Fruit fly (Drosophila melanogaster) whole organism, wandering third instar larva: Measurements from ENCODE around the gene CG6785.

Experiments used
- Abd-B ChIP-seq: fragments of >200 bp; optimal IDR thresholded peaks from 2 replicates; lab custom pipeline; 2017; ENCODE audit warnings: missing biosample characterization, missing genetic modification characterization
- CG32264 ChIP-seq: fragments of 200-800 bp; sonication (Bioruptor generic); optimal IDR thresholded peaks from 2 replicates; lab custom pipeline; 2016; ENCODE audit warnings: missing biosample characterization, missing genetic modification characterization
- CG9705 ChIP-seq: fragments of 200-800 bp; sonication (Bioruptor generic); optimal IDR thresholded peaks from 2 replicates; lab custom pipeline; 2018; ENCODE audit warnings: missing biosample characterization, mild to moderate bottlenecking, missing genetic modification characterization
- CrebA ChIP-seq: fragments of 200-800 bp; sonication (Bioruptor generic); optimal IDR thresholded peaks from 2 replicates; lab custom pipeline; 2016; ENCODE audit warnings: missing biosample characterization, mild to moderate bottlenecking, missing genetic modification characterization, borderline replicate concordance
- Dfd ChIP-seq: fragments of >200 bp; optimal IDR thresholded peaks from 2 replicates; lab custom pipeline; 2017; ENCODE audit warnings: missing biosample characterization, missing genetic modification characterization
- Dif ChIP-seq: fragments of 200-275, 200-300 bp; sonication (Bioruptor generic); optimal IDR thresholded peaks from 2 replicates; lab custom pipeline; 2018; ENCODE audit warnings: missing biosample characterization, missing genetic modification characterization; ENCODE audit not compliant: partially characterized antibody
- GATAd ChIP-seq: sonication (Bioruptor generic); optimal IDR thresholded peaks from 2 replicates; lab custom pipeline; 2016; ENCODE audit warnings: missing biosample characterization, missing genetic modification characterization
- HLH106 ChIP-seq: fragments of 200-800 bp; optimal IDR thresholded peaks from 3 replicates; lab custom pipeline; 2019; ENCODE audit warnings: missing biosample characterization, mild to moderate bottlenecking, missing genetic modification characterization, moderate library complexity
- Hnf4 ChIP-seq: fragments of 200-800 bp; sonication (Bioruptor generic); optimal IDR thresholded peaks from 2 replicates; lab custom pipeline; 2016; ENCODE audit warnings: missing biosample characterization, mild to moderate bottlenecking, missing genetic modification characterization
- Hr78 ChIP-seq: fragments of >200 bp; optimal IDR thresholded peaks from 2 replicates; lab custom pipeline; 2017; ENCODE audit warnings: missing biosample characterization, missing genetic modification characterization
- Hr83 ChIP-seq: fragments of 200-300 bp; sonication (Bioruptor generic); optimal IDR thresholded peaks from 2 replicates; lab custom pipeline; 2016; ENCODE audit warnings: missing biosample characterization, mild to moderate bottlenecking, missing genetic modification characterization, moderate library complexity; ENCODE audit not compliant: poor library complexity, severe bottlenecking
- Jra ChIP-seq: sonication (Bioruptor generic); optimal IDR thresholded peaks from 2 replicates; lab custom pipeline; 2016; ENCODE audit warnings: missing biosample characterization, missing genetic modification characterization
- Mio ChIP-seq: sonication (Bioruptor generic); optimal IDR thresholded peaks from 2 replicates; lab custom pipeline; 2016; ENCODE audit warnings: missing biosample characterization, missing genetic modification characterization
- Myc ChIP-seq: fragments of >200 bp; optimal IDR thresholded peaks from 2 replicates; lab custom pipeline; 2017
- N ChIP-seq: fragments of >200 bp; optimal IDR thresholded peaks from 2 replicates; lab custom pipeline; 2018; ENCODE audit warnings: missing biosample characterization, missing external identifiers, missing genetic modification characterization
- OdsH ChIP-seq: fragments of 200-800 bp; sonication (Bioruptor generic); optimal IDR thresholded peaks from 2 replicates; lab custom pipeline; 2016; ENCODE audit warnings: missing biosample characterization, mild to moderate bottlenecking, missing genetic modification characterization
- Rel ChIP-seq, 2 experiments: fragments of 200-800 bp; sonication (Bioruptor generic) in 1 of 2; optimal IDR thresholded peaks; 2 replicates in 1 of 2; 3 replicates in 1 of 2; lab custom pipeline; 2016 to 2019; ENCODE audit warnings: mild to moderate bottlenecking in 2 of 2, missing biosample characterization in 2 of 2, missing genetic modification characterization in 2 of 2, moderate library complexity in 1 of 2
- Sp1 ChIP-seq: fragments of 200-800 bp; sonication (Bioruptor generic); optimal IDR thresholded peaks from 3 replicates; lab custom pipeline; 2019; ENCODE audit warnings: missing biosample characterization, mild to moderate bottlenecking, missing genetic modification characterization, moderate library complexity
- Vsx2 ChIP-seq: fragments of 200-300, 225-300 bp; sonication (Bioruptor generic); optimal IDR thresholded peaks from 2 replicates; lab custom pipeline; 2018; ENCODE audit warnings: missing biosample characterization, missing genetic modification characterization; ENCODE audit not compliant: partially characterized antibody
- br ChIP-seq: fragments of 200-800 bp; sonication (Bioruptor generic); optimal IDR thresholded peaks from 2 replicates; lab custom pipeline; 2016; ENCODE audit warnings: missing biosample characterization, missing genetic modification characterization
- brk ChIP-seq: fragments of 200-800 bp; sonication (Bioruptor generic); optimal IDR thresholded peaks from 2 replicates; lab custom pipeline; 2016; ENCODE audit warnings: missing biosample characterization, mild to moderate bottlenecking, missing genetic modification characterization
- dl ChIP-seq, 2 experiments: fragments of 175-275, 200-275 bp in 1 of 2; fragments of 200-275 bp in 1 of 2; sonication (Bioruptor generic); optimal IDR thresholded peaks; lab custom pipeline; 2018; ENCODE audit warnings: mild to moderate bottlenecking in 2 of 2, missing biosample characterization in 2 of 2, missing genetic modification characterization in 2 of 2, moderate library complexity in 2 of 2; ENCODE audit not compliant: partially characterized antibody in 2 of 2, insufficient read depth in 1 of 2
- dmrt93B ChIP-seq: fragments of 200-800 bp; sonication (Bioruptor generic); optimal IDR thresholded peaks from 2 replicates; lab custom pipeline; 2018; ENCODE audit warnings: missing biosample characterization, mild to moderate bottlenecking, missing genetic modification characterization
- dsf ChIP-seq: sonication (Bioruptor generic); optimal IDR thresholded peaks from 2 replicates; lab custom pipeline; 2016; ENCODE audit warnings: missing biosample characterization, missing genetic modification characterization, borderline replicate concordance
- ey ChIP-seq: fragments of 200-800 bp; sonication (Bioruptor generic); optimal IDR thresholded peaks from 2 replicates; lab custom pipeline; 2016; ENCODE audit warnings: missing biosample characterization, missing genetic modification characterization
- foxo ChIP-seq, 2 experiments: fragments of 200-800 bp; sonication (Bioruptor generic); optimal IDR thresholded peaks; 2 replicates in 1 of 2; 3 replicates in 1 of 2; lab custom pipeline; 2016 to 2017; ENCODE audit warnings: missing biosample characterization in 2 of 2, missing genetic modification characterization in 2 of 2
- fru ChIP-seq: fragments of 200-800 bp; sonication (Bioruptor generic); optimal IDR thresholded peaks from 3 replicates; lab custom pipeline; 2016; ENCODE audit warnings: missing biosample characterization, mild to moderate bottlenecking, missing genetic modification characterization
- h ChIP-seq: fragments of 200-800 bp; sonication (Bioruptor generic); optimal IDR thresholded peaks from 3 replicates; lab custom pipeline; 2016; ENCODE audit warnings: missing biosample characterization, mild to moderate bottlenecking, missing genetic modification characterization
- jim ChIP-seq: fragments of 175-275, 200-325 bp; sonication (Bioruptor generic); optimal IDR thresholded peaks from 2 replicates; lab custom pipeline; 2016; ENCODE audit warnings: missing biosample characterization, mild to moderate bottlenecking, missing genetic modification characterization
- lola ChIP-seq: fragments of >200 bp; optimal IDR thresholded peaks from 2 replicates; lab custom pipeline; 2017; ENCODE audit warnings: missing biosample characterization, missing genetic modification characterization
- pan ChIP-seq: fragments of >200 bp; optimal IDR thresholded peaks from 2 replicates; lab custom pipeline; 2017
- psq ChIP-seq: fragments of 200-800 bp; sonication (Bioruptor generic); optimal IDR thresholded peaks from 3 replicates; lab custom pipeline; 2017; ENCODE audit warnings: missing biosample characterization, mild to moderate bottlenecking, missing genetic modification characterization, moderate library complexity
- rgr ChIP-seq: fragments of 200-800 bp; sonication (Bioruptor generic); optimal IDR thresholded peaks from 3 replicates; lab custom pipeline; 2016; ENCODE audit warnings: missing biosample characterization, mild to moderate bottlenecking, missing genetic modification characterization
- sage ChIP-seq: fragments of 200-800 bp; sonication (Bioruptor generic); optimal IDR thresholded peaks from 2 replicates; lab custom pipeline; 2016; ENCODE audit warnings: missing biosample characterization, mild to moderate bottlenecking, missing genetic modification characterization
- sv ChIP-seq: fragments of 200-800 bp; sonication (Bioruptor generic); optimal IDR thresholded peaks from 3 replicates; lab custom pipeline; 2016; ENCODE audit warnings: missing biosample characterization, missing genetic modification characterization
- tai ChIP-seq: sonication (Bioruptor generic); optimal IDR thresholded peaks from 2 replicates; lab custom pipeline; 2016; ENCODE audit warnings: missing biosample characterization, missing genetic modification characterization
- usp ChIP-seq: fragments of >200 bp; optimal IDR thresholded peaks from 2 replicates; lab custom pipeline; 2017; ENCODE audit warnings: missing biosample characterization, missing genetic modification characterization
- woc ChIP-seq: sonication (Bioruptor generic); optimal IDR thresholded peaks from 2 replicates; lab custom pipeline; 2016; ENCODE audit warnings: missing biosample characterization, mild to moderate bottlenecking, missing genetic modification characterization

Gene CG6785

dm6 chr2L:12066617-12067251, 21.7 kb upstream of the CG6785 start, which contains the start of gene firl:
firl (minus strand) TSS chr2L:12066775.
- TF ChIP-seq dl (GFP tag; optimal IDR thresholded peaks at IDR 0.05; lab: Kevin White, UChicago; ENCODE audit: insufficient read depth in 1 of 2, partially characterized antibody in 2 of 2) (no peak), Dif (GFP tag; lab: Kevin White, UChicago) (peak; percentile 18)
- TF ChIP-seq, all 38 proteins: peak for 1

DNA sequence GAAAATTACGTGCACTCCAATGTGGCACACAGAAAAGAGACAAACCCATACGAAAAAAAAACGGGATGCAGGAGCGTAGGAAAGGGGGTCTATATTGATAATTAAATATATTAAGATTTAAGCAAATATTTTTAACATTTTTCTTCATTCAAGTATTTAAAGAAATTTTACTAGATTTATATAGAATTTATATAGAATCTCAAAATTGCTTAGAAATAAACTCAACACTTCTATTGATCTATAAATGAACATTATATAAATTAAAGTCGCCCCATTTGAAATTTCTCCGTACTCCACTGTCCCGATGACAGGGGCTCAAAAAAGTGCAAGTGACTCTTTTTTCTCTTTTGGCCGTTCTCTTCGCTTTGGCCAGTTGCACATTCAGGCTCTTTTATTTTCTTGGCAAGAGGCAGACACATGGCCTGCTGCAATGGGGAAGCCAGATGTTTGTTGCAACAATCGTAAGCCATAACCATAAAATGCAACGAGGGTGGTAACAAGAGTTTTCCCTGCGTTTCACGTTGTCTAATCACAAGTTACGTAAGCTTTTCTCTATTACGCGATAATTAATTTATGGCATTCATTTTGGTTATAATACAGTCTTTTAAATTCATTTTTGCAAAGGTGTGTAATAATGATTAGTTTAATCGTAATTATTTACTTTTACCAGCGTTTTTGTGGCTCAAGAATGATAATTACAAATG, 20.8 kb upstream of the CG6785 start:
- TF ChIP-seq pan (lab: Kevin White, UChicago), result no peak
- TF ChIP-seq br, result peak; percentile 29
- no peak for TF ChIP-seq lola (GFP tag; lab: Kevin White, UChicago)
- peak; percentile 79 for TF ChIP-seq OdsH
- TF ChIP-seq Dif (GFP tag; lab: Kevin White, UChicago), result peak; percentile 6
- TF ChIP-seq Rel (GFP tag; optimal IDR thresholded peaks at IDR 0.05; lab: Kevin White, UChicago), result no peak
- TF ChIP-seq Rel (tag; optimal IDR thresholded peaks at IDR 0.05; lab: Kevin White, UChicago), result peak; percentile 66
- no peak for TF ChIP-seq GATAd
- no peak for TF ChIP-seq Myc (lab: Kevin White, UChicago)
- peak; percentile 20 for TF ChIP-seq woc (GFP tag; lab: Kevin White, UChicago)
- peak; percentile 77 for TF ChIP-seq rgr (GFP tag; lab: Kevin White, UChicago)
- TF ChIP-seq Dfd (GFP tag; lab: Kevin White, UChicago), result no peak
- TF ChIP-seq tai, result no peak
- TF ChIP-seq Jra (GFP tag; lab: Kevin White, UChicago), result no peak
- TF ChIP-seq N (GFP tag; lab: Kevin White, UChicago), result no peak
- no peak for TF ChIP-seq usp (GFP tag; lab: Kevin White, UChicago)
- TF ChIP-seq Sp1 (GFP tag; lab: Kevin White, UChicago), result peak; percentile 93
- TF ChIP-seq Mio (GFP tag; lab: Kevin White, UChicago), result no peak
- no peak for TF ChIP-seq Hnf4 (GFP tag; lab: Kevin White, UChicago)
- TF ChIP-seq CG32264 (GFP tag; lab: Kevin White, UChicago), result no peak
- TF ChIP-seq Abd-B (GFP tag; lab: Kevin White, UChicago), result no peak
- TF ChIP-seq ey (GFP tag; lab: Kevin White, UChicago), result peak; percentile 57
- TF ChIP-seq dl (GFP tag; optimal IDR thresholded peaks at IDR 0.05; lab: Kevin White, UChicago; ENCODE audit: insufficient read depth in 1 of 2, partially characterized antibody in 2 of 2), result no peak
- no peak for TF ChIP-seq Vsx2 (GFP tag; lab: Kevin White, UChicago)
- TF ChIP-seq brk, result no peak
- peak; percentile 89 for TF ChIP-seq HLH106
- no peak for TF ChIP-seq CrebA
- TF ChIP-seq foxo (GFP tag; optimal IDR thresholded peaks at IDR 0.05; lab: Kevin White, UChicago), result peak in 1 of 2 experiments; percentile 85
- peak; percentile 61 for TF ChIP-seq sage
- no peak for TF ChIP-seq Hr83 (GFP tag; lab: Kevin White, UChicago)
- TF ChIP-seq Hr78 (GFP tag; lab: Kevin White, UChicago), result no peak
- TF ChIP-seq h (GFP tag; lab: Kevin White, UChicago), result peak; percentile 63
- no peak for TF ChIP-seq sv
- peak; percentile 80 for TF ChIP-seq psq (GFP tag; lab: Kevin White, UChicago)
- TF ChIP-seq fru, result peak; percentile 81
- TF ChIP-seq dsf (GFP tag; lab: Kevin White, UChicago), result no peak
- TF ChIP-seq dmrt93B (GFP tag; lab: Kevin White, UChicago), result peak; percentile 66
- TF ChIP-seq CG9705 (GFP tag; lab: Kevin White, UChicago), result peak; percentile 56
- no peak for TF ChIP-seq jim (GFP tag; lab: Kevin White, UChicago)
- TF ChIP-seq, all 38 proteins: peak for 16
